Fruit fly (Drosophila melanogaster): ENCODE data around the gene Atg1.

The Atg1 gene

dm6 chr3L:12832355-12832881, 27.5 kb upstream of the Atg1 start (continued):
- TF ChIP-seq CG8765 (GFP tag; IDR thresholded peaks at IDR 0.05) (no peak), zf30C (GFP tag; optimal IDR thresholded peaks at IDR 0.05) (no peak), pan (optimal IDR thresholded peaks at IDR 0.05) (no peak), pan (GFP tag; optimal IDR thresholded peaks at IDR 0.05 in 1 of 2, IDR thresholded peaks at IDR 0.05 in 1 of 2) (peak in 1 of 2 experiments; percentile 24), CG12942 (GFP tag; optimal IDR thresholded peaks at IDR 0.05) (no peak), Hr39 (optimal IDR thresholded peaks at IDR 0.05) (no peak), CG11560 (tag; IDR thresholded peaks at IDR 0.05) (no peak), hbn (GFP tag; IDR thresholded peaks at IDR 0.05; ENCODE audit: partially characterized antibody) (no peak), onecut (GFP tag; IDR thresholded peaks at IDR 0.05) (no peak), E2f2 (GFP tag; IDR thresholded peaks at IDR 0.05) (peak; percentile 48; the same call in 1 of the 2 replicates), Opbp (GFP tag; IDR thresholded peaks at IDR 0.05; ENCODE audit: partially characterized antibody) (no peak), pros (GFP tag; optimal IDR thresholded peaks at IDR 0.05) (no peak), btn (GFP tag; optimal IDR thresholded peaks at IDR 0.05) (no peak), Doc3 (GFP tag; IDR thresholded peaks at IDR 0.05; ENCODE audit: partially characterized antibody) (no peak), Ets65A (GFP tag) (no peak), lmd (GFP tag; IDR thresholded peaks at IDR 0.05) (no peak), lilli (GFP tag; optimal IDR thresholded peaks at IDR 0.05) (no peak), CG4282 (GFP tag; optimal IDR thresholded peaks at IDR 0.05) (no peak), CG16863 (GFP tag; optimal IDR thresholded peaks at IDR 0.05) (no peak), CG10462 (GFP tag; optimal IDR thresholded peaks at IDR 0.05) (no peak), eyg (GFP tag; optimal IDR thresholded peaks at IDR 0.05) (no peak), eve (GFP tag; optimal IDR thresholded peaks at IDR 0.05) (no peak), CG18262 (tag; optimal IDR thresholded peaks at IDR 0.05) (no peak), B-H1 (GFP tag; IDR thresholded peaks at IDR 0.05) (no peak), chn (GFP tag; optimal IDR thresholded peaks at IDR 0.05) (no peak), CG32772 (GFP tag; IDR thresholded peaks at IDR 0.05) (no peak), Xrp1 (GFP tag; IDR thresholded peaks at IDR 0.05) (no peak), CG7839 (tag; optimal IDR thresholded peaks at IDR 0.05) (no peak), CG4328 (GFP tag; optimal IDR thresholded peaks at IDR 0.05) (no peak), Camta (GFP tag; optimal IDR thresholded peaks at IDR 0.05) (no peak), CG17186 (GFP tag; optimal IDR thresholded peaks at IDR 0.05) (no peak), luna (GFP tag; optimal IDR thresholded peaks at IDR 0.05) (no peak), bowl (GFP tag; IDR thresholded peaks at IDR 0.05) (no peak), crp (GFP tag; optimal IDR thresholded peaks at IDR 0.05) (no peak), dimm (GFP tag; IDR thresholded peaks at IDR 0.05) (no peak), CG10431 (GFP tag; optimal IDR thresholded peaks at IDR 0.05) (peak; percentile 56), CG8281 (tag; optimal IDR thresholded peaks at IDR 0.05) (no peak), CG18764 (GFP tag; optimal IDR thresholded peaks at IDR 0.05) (no peak), CG2678 (tag; optimal IDR thresholded peaks at IDR 0.05) (peak; percentile 19), Dbx (GFP tag; IDR thresholded peaks at IDR 0.05) (no peak), sima (GFP tag; optimal IDR thresholded peaks at IDR 0.05) (no peak), ash1 (GFP tag; optimal IDR thresholded peaks at IDR 0.05) (no peak), Xbp1 (GFP tag; optimal IDR thresholded peaks at IDR 0.05) (no peak), CG17912 (GFP tag; optimal IDR thresholded peaks at IDR 0.05) (no peak), HLH3B (GFP tag; IDR thresholded peaks at IDR 0.05) (no peak), CG2199 (GFP tag; IDR thresholded peaks at IDR 0.05) (peak; percentile 72; the same call in 2 of the 3 replicates), Jarid2 (GFP tag; optimal IDR thresholded peaks at IDR 0.05) (peak; percentile 38), CG12744 (GFP tag; optimal IDR thresholded peaks at IDR 0.05) (no peak), sob (GFP tag; IDR thresholded peaks at IDR 0.05) (no peak), CkIIα-i1 (GFP tag; IDR thresholded peaks at IDR 0.05) (no peak), CG8388 (GFP tag; optimal IDR thresholded peaks at IDR 0.05) (no peak), Med (GFP tag) (peak; percentile 81)

Data from whole organism, embryonic.